Fruit fly (Drosophila melanogaster): Measurements from ENCODE around the gene Cyp303a1.

The Cyp303a1 gene

dm6 chr2L:16316410-16316809 is 22.4 kb downstream of the Cyp303a1 start:
- TF ChIP-seq ey (GFP tag; optimal IDR thresholded peaks at IDR 0.05) (no peak), Abd-B (GFP tag; optimal IDR thresholded peaks at IDR 0.05) (no peak), brk (GFP tag; optimal IDR thresholded peaks at IDR 0.05) (no peak), dmrt93B (GFP tag; optimal IDR thresholded peaks at IDR 0.05) (no peak), Hr78 (GFP tag; optimal IDR thresholded peaks at IDR 0.05) (no peak), Rel (GFP tag; optimal IDR thresholded peaks at IDR 0.05) (no peak), Rel (tag; optimal IDR thresholded peaks at IDR 0.05) (peak; percentile 27)

DNA sequence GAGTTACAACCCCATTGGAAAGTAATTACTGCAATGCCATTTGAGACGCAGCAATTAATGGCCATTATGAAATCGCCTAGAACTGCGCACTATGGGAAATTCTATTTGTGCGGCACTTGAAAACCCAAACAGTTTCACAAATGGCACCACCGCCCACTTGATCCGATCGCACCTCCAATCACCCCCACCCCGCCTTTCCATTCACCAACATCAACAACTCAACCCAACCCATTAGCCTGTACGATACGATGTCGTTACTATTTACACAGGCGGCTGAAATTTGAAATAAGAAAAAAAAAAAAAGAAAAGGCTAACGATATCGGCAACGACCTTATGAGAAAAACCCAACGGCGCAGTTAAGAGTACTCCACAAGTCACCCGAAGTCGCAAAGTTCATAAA is 23.1 kb downstream of the Cyp303a1 start:
- TF ChIP-seq CG32264 (GFP tag; optimal IDR thresholded peaks at IDR 0.05) (no peak), Hr78 (GFP tag; optimal IDR thresholded peaks at IDR 0.05) (no peak), usp (GFP tag; optimal IDR thresholded peaks at IDR 0.05) (no peak)

DNA sequence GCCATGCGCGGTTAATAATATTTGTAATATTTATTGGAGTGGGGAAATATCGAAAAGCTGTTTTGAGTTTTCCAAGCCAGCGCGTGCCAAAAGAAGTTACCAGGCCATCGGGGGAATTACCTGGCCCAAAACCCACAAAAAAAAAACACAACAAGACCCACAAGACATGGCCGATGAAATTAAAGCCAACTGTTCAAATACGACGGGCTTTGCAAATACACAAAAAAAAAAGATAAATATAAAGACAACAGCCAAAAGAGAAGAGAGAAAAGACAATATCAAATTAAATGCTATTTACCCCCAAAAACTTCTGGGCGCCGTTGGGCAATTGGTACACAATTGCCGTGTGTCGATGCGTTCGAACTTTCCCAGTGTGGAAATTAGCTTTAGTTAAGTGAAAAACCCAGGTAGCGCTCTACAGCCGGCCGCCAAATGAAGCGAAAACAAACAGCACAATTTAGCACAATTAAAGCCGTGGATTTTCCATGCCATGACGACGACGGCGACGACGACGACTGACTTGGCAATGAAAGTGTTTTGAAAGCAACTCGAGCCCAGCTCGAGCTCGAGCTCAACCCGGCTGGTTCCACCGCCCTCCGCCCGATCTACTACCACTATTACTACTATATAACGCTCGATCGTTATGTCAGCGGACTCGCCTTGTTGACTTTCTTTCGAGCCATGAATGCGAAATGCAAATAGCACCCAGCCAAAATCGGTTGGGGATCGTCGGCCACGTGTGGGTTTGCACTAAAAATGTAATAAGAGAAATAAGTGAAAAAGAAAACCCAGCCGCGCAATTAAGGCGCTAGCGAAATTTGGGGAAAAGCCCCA is 24.0 kb downstream of the Cyp303a1 start:
- TF ChIP-seq br (GFP tag; optimal IDR thresholded peaks at IDR 0.05) (peak; percentile 50), HLH106 (tag; optimal IDR thresholded peaks at IDR 0.05) (no peak), lola (GFP tag; optimal IDR thresholded peaks at IDR 0.05) (no peak), rgr (GFP tag; optimal IDR thresholded peaks at IDR 0.05) (peak; percentile 63), psq (GFP tag; optimal IDR thresholded peaks at IDR 0.05) (peak; percentile 26), brk (GFP tag; optimal IDR thresholded peaks at IDR 0.05) (no peak), Hr78 (GFP tag; optimal IDR thresholded peaks at IDR 0.05) (no peak), woc (GFP tag; optimal IDR thresholded peaks at IDR 0.05) (no peak), Hnf4 (GFP tag; optimal IDR thresholded peaks at IDR 0.05) (peak; percentile 44), usp (GFP tag; optimal IDR thresholded peaks at IDR 0.05) (no peak), Abd-B (GFP tag; optimal IDR thresholded peaks at IDR 0.05) (no peak), foxo (GFP tag; optimal IDR thresholded peaks at IDR 0.05) (no peak), Jra (GFP tag; optimal IDR thresholded peaks at IDR 0.05) (no peak), GATAd (GFP tag; optimal IDR thresholded peaks at IDR 0.05) (no peak), Rel (GFP tag; optimal IDR thresholded peaks at IDR 0.05) (no peak), Rel (tag; optimal IDR thresholded peaks at IDR 0.05) (peak; percentile 54), Mio (GFP tag; optimal IDR thresholded peaks at IDR 0.05) (no peak), tai (GFP tag; optimal IDR thresholded peaks at IDR 0.05) (no peak), ey (GFP tag; optimal IDR thresholded peaks at IDR 0.05) (no peak), dsf (GFP tag; optimal IDR thresholded peaks at IDR 0.05; ENCODE audit: borderline replicate concordance) (no peak), Myc (optimal IDR thresholded peaks at IDR 0.05) (no peak), CG9705 (GFP tag; optimal IDR thresholded peaks at IDR 0.05) (no peak), OdsH (GFP tag; optimal IDR thresholded peaks at IDR 0.05) (peak; percentile 21), sv (GFP tag; optimal IDR thresholded peaks at IDR 0.05) (peak; percentile 35), CG32264 (GFP tag; optimal IDR thresholded peaks at IDR 0.05) (no peak), Vsx2 (GFP tag; optimal IDR thresholded peaks at IDR 0.05; ENCODE audit: partially characterized antibody) (no peak), h (GFP tag; optimal IDR thresholded peaks at IDR 0.05) (peak; percentile 69), Dfd (GFP tag; optimal IDR thresholded peaks at IDR 0.05) (no peak), dmrt93B (GFP tag; optimal IDR thresholded peaks at IDR 0.05) (no peak), fru (GFP tag; optimal IDR thresholded peaks at IDR 0.05) (peak; percentile 30), sage (GFP tag; optimal IDR thresholded peaks at IDR 0.05) (no peak), Hr83 (GFP tag; optimal IDR thresholded peaks at IDR 0.05; ENCODE audit: poor library complexity, severe bottlenecking) (peak; percentile 95), dl (GFP tag; optimal IDR thresholded peaks at IDR 0.05; ENCODE audit: insufficient read depth in 1 of 2, partially characterized antibody in 2 of 2) (no peak), jim (GFP tag; optimal IDR thresholded peaks at IDR 0.05) (peak; percentile 89)

- TF ChIP-seq dl (GFP tag; optimal IDR thresholded peaks at IDR 0.05; ENCODE audit: insufficient read depth in 1 of 2, partially characterized antibody in 2 of 2) (peak in 1 of 2 experiments; percentile 80), Hnf4 (GFP tag; optimal IDR thresholded peaks at IDR 0.05) (no peak), dsf (GFP tag; optimal IDR thresholded peaks at IDR 0.05; ENCODE audit: borderline replicate concordance) (no peak), Sp1 (GFP tag; optimal IDR thresholded peaks at IDR 0.05) (no peak), CG9705 (GFP tag; optimal IDR thresholded peaks at IDR 0.05) (no peak), fru (GFP tag; optimal IDR thresholded peaks at IDR 0.05) (peak; percentile 93), OdsH (GFP tag; optimal IDR thresholded peaks at IDR 0.05) (no peak), Hr83 (GFP tag; optimal IDR thresholded peaks at IDR 0.05; ENCODE audit: poor library complexity, severe bottlenecking) (peak; percentile 16), brk (GFP tag; optimal IDR thresholded peaks at IDR 0.05) (no peak), Abd-B (GFP tag; optimal IDR thresholded peaks at IDR 0.05) (no peak), CG32264 (GFP tag; optimal IDR thresholded peaks at IDR 0.05) (no peak), h (GFP tag; optimal IDR thresholded peaks at IDR 0.05) (peak; percentile 11), HLH106 (tag; optimal IDR thresholded peaks at IDR 0.05) (no peak), dmrt93B (GFP tag; optimal IDR thresholded peaks at IDR 0.05) (no peak), sv (GFP tag; optimal IDR thresholded peaks at IDR 0.05) (no peak), pan (optimal IDR thresholded peaks at IDR 0.05) (no peak), rgr (GFP tag; optimal IDR thresholded peaks at IDR 0.05) (no peak), lola (GFP tag; optimal IDR thresholded peaks at IDR 0.05) (no peak), ey (GFP tag; optimal IDR thresholded peaks at IDR 0.05) (no peak), Jra (GFP tag; optimal IDR thresholded peaks at IDR 0.05) (no peak), sage (GFP tag; optimal IDR thresholded peaks at IDR 0.05) (no peak), br (GFP tag; optimal IDR thresholded peaks at IDR 0.05) (no peak), Dfd (GFP tag; optimal IDR thresholded peaks at IDR 0.05) (no peak), Vsx2 (GFP tag; optimal IDR thresholded peaks at IDR 0.05; ENCODE audit: partially characterized antibody) (no peak), GATAd (GFP tag; optimal IDR thresholded peaks at IDR 0.05) (no peak), Rel (GFP tag; optimal IDR thresholded peaks at IDR 0.05) (no peak), Rel (tag; optimal IDR thresholded peaks at IDR 0.05) (peak; percentile 99), CrebA (GFP tag; optimal IDR thresholded peaks at IDR 0.05; ENCODE audit: borderline replicate concordance) (no peak), woc (GFP tag; optimal IDR thresholded peaks at IDR 0.05) (no peak), Hr78 (GFP tag; optimal IDR thresholded peaks at IDR 0.05) (no peak), N (GFP tag; optimal IDR thresholded peaks at IDR 0.05) (no peak), jim (GFP tag; optimal IDR thresholded peaks at IDR 0.05) (no peak), usp (GFP tag; optimal IDR thresholded peaks at IDR 0.05) (no peak)
These were observed 25.8 kb downstream of the Cyp303a1 start for dm6 chr2L:16319743-16320142.
